Worm (Caenorhabditis elegans) whole organism, late embryonic: ENCODE results near the gene ZK688.4.

Experiments
- F13H6.1 ChIP-seq: sonication (generic microtip); optimal IDR thresholded peaks from 2 replicates; lab custom pipeline; 2016; ENCODE audit warnings: missing genetic modification characterization, missing compliant biosample characterization
- K02D7.2 ChIP-seq: sonication (generic microtip); optimal IDR thresholded peaks from 2 replicates; lab custom pipeline; 2017; ENCODE audit warnings: mild to moderate bottlenecking, missing genetic modification characterization, missing compliant biosample characterization
- K09A11.1 ChIP-seq: sonication (generic microtip); optimal IDR thresholded peaks from 2 replicates; lab custom pipeline; 2017; ENCODE audit warnings: antibody characterized with exemption, mild to moderate bottlenecking, missing genetic modification characterization, missing compliant biosample characterization; ENCODE audit not compliant: insufficient read depth
- T23F11.4 ChIP-seq: fragments of 200-800 bp; sonication (Bioruptor generic); optimal IDR thresholded peaks from 2 replicates; lab custom pipeline; 2018; ENCODE audit warnings: mild to moderate bottlenecking, missing genetic modification characterization, missing compliant biosample characterization
- Y22D7AL.16 ChIP-seq: sonication (generic microtip); optimal IDR thresholded peaks from 2 replicates; lab custom pipeline; 2016; ENCODE audit warnings: missing genetic modification characterization, missing compliant biosample characterization
- ahr-1 ChIP-seq: sonication (generic microtip); optimal IDR thresholded peaks from 2 replicates; lab custom pipeline; 2016; ENCODE audit warnings: missing genetic modification characterization, missing compliant biosample characterization
- ceh-14 ChIP-seq: sonication (generic microtip); optimal IDR thresholded peaks from 2 replicates; lab custom pipeline; 2016; ENCODE audit warnings: missing genotype, missing genetic modification characterization, missing compliant biosample characterization
- ceh-18 ChIP-seq: sonication (generic microtip); optimal IDR thresholded peaks from 2 replicates; lab custom pipeline; 2016; ENCODE audit warnings: missing genetic modification characterization, missing compliant biosample characterization
- ceh-2 ChIP-seq: sonication (generic microtip); optimal IDR thresholded peaks from 2 replicates; lab custom pipeline; 2016; ENCODE audit warnings: missing genotype, missing genetic modification characterization, missing compliant biosample characterization
- ceh-22 ChIP-seq: sonication (generic microtip); optimal IDR thresholded peaks from 2 replicates; lab custom pipeline; 2017; ENCODE audit warnings: missing biosample characterization, missing genetic modification characterization
- ceh-30 ChIP-seq: fragments of 150-350 bp; optimal IDR thresholded peaks from 2 replicates; lab custom pipeline; 2014; ENCODE audit warnings: missing biosample characterization, missing genetic modification characterization
- ceh-45 ChIP-seq: fragments of 200-800 bp; sonication (Bioruptor generic); IDR thresholded peaks from 2 replicates; pipeline ENCODE4 v1.3.6; 2022; ENCODE audit warnings: missing genetic modification reagents, missing genetic modification characterization, missing compliant biosample characterization
- ceh-48 ChIP-seq: sonication (generic microtip); optimal IDR thresholded peaks from 2 replicates; lab custom pipeline; 2016; ENCODE audit warnings: missing genetic modification characterization, inconsistent platforms, missing compliant biosample characterization
- ceh-6 ChIP-seq: fragments of 200-800 bp; sonication (Bioruptor generic); optimal IDR thresholded peaks from 2 replicates; lab custom pipeline; 2018; ENCODE audit warnings: mild to moderate bottlenecking, missing genetic modification characterization, missing compliant biosample characterization
- che-1 ChIP-seq: sonication (generic microtip); optimal IDR thresholded peaks from 2 replicates; lab custom pipeline; 2016; ENCODE audit warnings: mild to moderate bottlenecking, missing genetic modification characterization, missing compliant biosample characterization
- elt-2 ChIP-seq: sonication (generic microtip); optimal IDR thresholded peaks from 2 replicates; lab custom pipeline; 2016; ENCODE audit warnings: missing genetic modification reagents, missing genetic modification characterization, missing compliant biosample characterization
- fax-1 ChIP-seq: sonication (generic microtip); optimal IDR thresholded peaks from 2 replicates; lab custom pipeline; 2016; ENCODE audit warnings: missing genotype, missing genetic modification characterization, missing compliant biosample characterization
- fkh-6 ChIP-seq: sonication (generic microtip); optimal IDR thresholded peaks from 2 replicates; lab custom pipeline; 2016; ENCODE audit warnings: missing genetic modification characterization, missing compliant biosample characterization
- hlh-15 ChIP-seq: sonication (generic microtip); optimal IDR thresholded peaks from 2 replicates; lab custom pipeline; 2016; ENCODE audit warnings: missing genetic modification characterization, missing compliant biosample characterization
- hlh-6 ChIP-seq: sonication (generic microtip); optimal IDR thresholded peaks from 2 replicates; lab custom pipeline; 2016; ENCODE audit warnings: missing genotype, missing genetic modification characterization, missing compliant biosample characterization
- hlh-8 ChIP-seq: sonication (generic microtip); optimal IDR thresholded peaks from 2 replicates; lab custom pipeline; 2016; ENCODE audit warnings: missing genotype, missing genetic modification characterization, missing compliant biosample characterization
- lim-6 ChIP-seq: sonication (generic microtip); optimal IDR thresholded peaks from 2 replicates; lab custom pipeline; 2016; ENCODE audit warnings: missing genetic modification characterization, missing compliant biosample characterization
- madf-2 ChIP-seq: sonication (generic microtip); optimal IDR thresholded peaks from 2 replicates; lab custom pipeline; 2017; ENCODE audit warnings: missing genetic modification characterization, missing compliant biosample characterization
- nhr-11 ChIP-seq: fragments of 150-350 bp; optimal IDR thresholded peaks from 2 replicates; lab custom pipeline; 2014; ENCODE audit warnings: missing biosample characterization, missing genetic modification characterization
- npax-4 ChIP-seq: sonication (generic microtip); optimal IDR thresholded peaks from 2 replicates; lab custom pipeline; 2016; ENCODE audit warnings: missing genetic modification characterization, missing compliant biosample characterization
- pag-3 ChIP-seq: sonication (generic microtip); optimal IDR thresholded peaks from 2 replicates; lab custom pipeline; 2016; ENCODE audit warnings: missing compliant biosample characterization, missing genetic modification characterization, borderline replicate concordance
- pat-9 ChIP-seq: fragments of 200-800 bp; sonication (Bioruptor generic); optimal IDR thresholded peaks from 2 replicates; lab custom pipeline; 2018; ENCODE audit warnings: mild to moderate bottlenecking, missing genetic modification characterization, moderate library complexity, missing compliant biosample characterization
- pha-4 ChIP-seq: fragments of 150-350 bp; optimal IDR thresholded peaks from 2 replicates; lab custom pipeline; 2018; ENCODE audit warnings: missing biosample characterization, missing genetic modification reagents, missing genetic modification characterization
- pqm-1 ChIP-seq: sonication (generic microtip); optimal IDR thresholded peaks from 2 replicates; lab custom pipeline; 2016; ENCODE audit warnings: missing genetic modification characterization, missing compliant biosample characterization
- pros-1 ChIP-seq: fragments of 150-350 bp; optimal IDR thresholded peaks from 2 replicates; lab custom pipeline; 2014; ENCODE audit warnings: missing biosample characterization, missing genetic modification reagents, missing genetic modification characterization
- rnt-1 ChIP-seq: sonication (generic microtip); optimal IDR thresholded peaks from 2 replicates; lab custom pipeline; 2016; ENCODE audit warnings: missing genetic modification characterization, missing compliant biosample characterization
- sdc-2 ChIP-seq: sonication (generic microtip); optimal IDR thresholded peaks from 2 replicates; lab custom pipeline; 2016; ENCODE audit warnings: missing genotype, missing genetic modification characterization, missing compliant biosample characterization
- ttx-3 ChIP-seq: sonication (generic microtip); optimal IDR thresholded peaks from 2 replicates; lab custom pipeline; 2016; ENCODE audit warnings: missing genetic modification reagents, missing genetic modification characterization, missing compliant biosample characterization
- unc-3 ChIP-seq, 2 experiments: fragments of 200-800 bp in 1 of 2; sonication (Bioruptor generic) in 1 of 2; sonication (generic microtip) in 1 of 2; conservative IDR thresholded peaks in 1 of 2; optimal IDR thresholded peaks in 1 of 2; 2 replicates each; pipeline versions ENCODE4 v1.3.6 to Lab custom; 2016 to 2022; ENCODE audit warnings: missing compliant biosample characterization in 2 of 2, missing genetic modification characterization in 2 of 2, missing genetic modification reagents in 1 of 2
- unc-42 ChIP-seq: sonication (generic microtip); optimal IDR thresholded peaks from 2 replicates; lab custom pipeline; 2016; ENCODE audit warnings: missing genotype, missing genetic modification characterization, missing compliant biosample characterization
- unc-55 ChIP-seq: sonication (generic microtip); optimal IDR thresholded peaks from 2 replicates; lab custom pipeline; 2017; ENCODE audit warnings: missing biosample characterization, missing genetic modification reagents, missing genetic modification characterization
- unc-86 ChIP-seq: sonication (generic microtip); optimal IDR thresholded peaks from 2 replicates; lab custom pipeline; 2016; ENCODE audit warnings: missing genetic modification characterization, missing compliant biosample characterization
- ztf-16 ChIP-seq: sonication (generic microtip); optimal IDR thresholded peaks from 2 replicates; lab custom pipeline; 2017; ENCODE audit warnings: missing genetic modification characterization, missing compliant biosample characterization

The ZK688.4 gene

DNA sequence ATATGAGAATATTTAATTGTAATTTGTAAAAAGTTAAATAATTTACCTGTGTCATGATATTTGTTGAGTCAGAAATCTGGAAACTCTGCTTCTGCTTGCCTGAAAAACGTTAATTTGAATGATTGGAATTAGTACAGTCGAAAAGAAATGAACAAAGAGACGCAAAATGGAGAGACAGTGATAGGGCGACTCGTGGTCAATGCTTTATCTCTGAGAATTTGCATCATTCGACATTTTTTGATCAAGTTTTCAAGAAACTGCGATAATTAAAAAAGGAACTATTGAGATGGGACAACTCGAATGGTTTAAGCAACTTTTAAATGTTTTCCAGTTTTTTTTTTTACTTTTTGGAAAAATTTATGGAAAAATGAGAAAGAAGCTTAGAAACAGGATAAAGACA, 33.9 kb upstream of the ZK688.4 start, which contains the start of gene cuc-1:
cuc-1 (minus strand) TSS at position 101 of the 400 bp plus-strand sequence.
- TF ChIP-seq K02D7.2 (tag; lab: Kevin White, UChicago): no peak
- no peak for TF ChIP-seq pqm-1 (tag; lab: Kevin White, UChicago)
- no peak for TF ChIP-seq T23F11.4 (GFP tag; lab: Kevin White, UChicago)
- no peak for TF ChIP-seq ceh-22 (tag; lab: Kevin White, UChicago)
- TF ChIP-seq fkh-6: no peak
- no peak for TF ChIP-seq hlh-15 (tag; lab: Kevin White, UChicago)
- no peak for TF ChIP-seq rnt-1 (tag; lab: Kevin White, UChicago)
- TF ChIP-seq pros-1: no peak
- TF ChIP-seq che-1 (tag; lab: Kevin White, UChicago): no peak
- no peak for TF ChIP-seq ahr-1 (tag; lab: Kevin White, UChicago)
- TF ChIP-seq ceh-30 (tag; lab: Kevin White, UChicago): no peak
- TF ChIP-seq, all 69 proteins: peak for 0

ce11 chrIII:7861535-7862120, 33.2 kb upstream of the ZK688.4 start, which contains the start of gene snr-5:
Gene snr-5, plus strand, starts transcription at chrIII:7862070.
- TF ChIP-seq npax-4 (tag; lab: Kevin White, UChicago) (no peak), elt-2 (tag; lab: Kevin White, UChicago) (no peak), pha-4 (tag; lab: Kevin White, UChicago) (no peak), F13H6.1 (tag; lab: Kevin White, UChicago) (no peak), unc-42 (tag; lab: Kevin White, UChicago) (peak; percentile 11), unc-86 (tag; lab: Kevin White, UChicago) (no peak), ceh-22 (tag; lab: Kevin White, UChicago) (no peak)
- TF ChIP-seq, all 69 proteins: peak for 1

DNA sequence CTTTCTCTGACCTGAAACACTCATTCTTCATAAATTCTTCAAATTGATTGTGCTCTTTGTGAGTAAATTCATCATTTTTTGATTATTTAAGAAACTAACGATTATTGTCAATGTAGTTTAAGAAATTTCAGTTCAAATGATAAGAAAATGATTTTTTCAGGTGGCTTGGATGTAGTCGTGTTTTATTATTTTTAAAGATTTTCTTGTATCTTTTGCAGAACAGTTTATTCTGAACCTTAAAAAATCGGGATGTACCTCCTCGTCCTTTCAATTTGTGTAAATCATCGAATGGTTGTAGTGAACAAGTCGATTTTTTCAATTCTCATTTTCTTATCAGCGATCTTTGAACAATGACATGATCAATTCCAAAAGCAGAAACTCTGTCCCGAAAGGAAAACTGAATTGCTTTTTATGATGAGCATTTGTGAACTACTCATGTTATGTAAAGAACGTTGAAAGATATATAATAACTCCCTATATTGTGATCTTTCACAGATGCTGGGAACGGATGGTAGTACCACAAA, 29.5 kb upstream of the ZK688.4 start, which contains the start of gene slc-17.3:
slc-17.3 (minus strand) TSS at position 51 of the 524 bp plus-strand sequence.
- TF ChIP-seq nhr-11 (tag; lab: Kevin White, UChicago) (no peak), ahr-1 (tag; lab: Kevin White, UChicago) (no peak), K09A11.1 (tag; lab: Kevin White, UChicago) (no peak), unc-3 (GFP tag; conservative IDR thresholded peaks at IDR 0.05; lab: Robert Waterston, UW) (no peak), unc-3 (tag; optimal IDR thresholded peaks at IDR 0.05; lab: Kevin White, UChicago) (no peak), Y22D7AL.16 (tag; lab: Kevin White, UChicago) (no peak), ztf-16 (no peak), ceh-6 (GFP tag; lab: Kevin White, UChicago) (no peak), hlh-15 (tag; lab: Kevin White, UChicago) (no peak), ceh-2 (tag; lab: Kevin White, UChicago) (no peak), F13H6.1 (tag; lab: Kevin White, UChicago) (no peak), fax-1 (no peak), ttx-3 (tag; lab: Kevin White, UChicago) (no peak), hlh-6 (tag; lab: Kevin White, UChicago) (no peak), npax-4 (tag; lab: Kevin White, UChicago) (no peak), ceh-14 (tag; lab: Kevin White, UChicago) (no peak)
- TF ChIP-seq, all 69 proteins: peak for 0

DNA sequence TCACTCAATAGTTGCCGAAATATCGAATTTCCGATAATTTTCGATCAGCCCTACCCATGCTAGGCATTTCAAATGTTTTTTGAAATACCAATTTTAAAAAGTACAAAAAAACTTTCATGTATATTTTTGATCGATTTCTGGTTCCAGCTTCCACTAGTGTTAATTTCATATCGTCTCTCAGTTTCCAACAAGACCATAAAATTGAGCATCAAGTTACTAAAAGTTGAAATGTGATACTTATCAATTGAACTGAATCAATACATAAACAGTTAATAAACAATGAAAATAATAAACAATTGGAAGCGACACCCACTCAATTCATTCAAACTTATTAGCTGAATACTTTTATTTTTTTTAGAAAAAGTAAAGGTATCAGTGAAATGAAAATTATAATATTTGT, 28.6 kb upstream of the ZK688.4 start, which contains the start of gene cup-4:
cup-4 (plus strand) TSS at position 301 of the 400 bp plus-strand sequence.
- TF ChIP-seq ceh-48 (tag; lab: Kevin White, UChicago) (no peak), ceh-45 (no peak), hlh-8 (tag; lab: Kevin White, UChicago) (no peak), unc-55 (GFP tag; lab: Kevin White, UChicago) (no peak), Y22D7AL.16 (tag; lab: Kevin White, UChicago) (no peak), pag-3 (no peak), unc-42 (tag; lab: Kevin White, UChicago) (no peak), ahr-1 (tag; lab: Kevin White, UChicago) (no peak), madf-2 (no peak), hlh-6 (tag; lab: Kevin White, UChicago) (no peak), ceh-18 (tag; lab: Kevin White, UChicago) (no peak), lim-6 (no peak), sdc-2 (no peak), pat-9 (no peak), fax-1 (no peak)
